Fruit fly (Drosophila melanogaster) whole organism, embryonic: ENCODE data around the gene CG32371.

ENCODE experiments used
- Antp ChIP-seq: fragments of 200-800 bp; sonication (Bioruptor generic); optimal IDR thresholded peaks from 3 replicates; lab custom pipeline; 2016; ENCODE audit warnings: missing biosample characterization, missing genetic modification characterization
- CG10321 ChIP-seq: fragments of 200-800 bp; sonication (Bioruptor generic); IDR thresholded peaks from 2 replicates; pipeline ENCODE4 v1.3.6; 2022; ENCODE audit warnings: missing biosample characterization, missing genetic modification characterization
- CG10431 ChIP-seq: fragments of 200-800 bp; sonication (Bioruptor generic); optimal IDR thresholded peaks from 3 replicates; lab custom pipeline; 2018; ENCODE audit warnings: missing biosample characterization, mild to moderate bottlenecking, missing genetic modification characterization
- CG10462 ChIP-seq: fragments of 200-800 bp; sonication (Bioruptor generic); optimal IDR thresholded peaks from 2 replicates; lab custom pipeline; 2016; ENCODE audit warnings: missing biosample characterization, missing genetic modification characterization
- CG10654 ChIP-seq: fragments of 200-800 bp; sonication (Bioruptor generic); optimal IDR thresholded peaks from 2 replicates; lab custom pipeline; 2016; ENCODE audit warnings: missing biosample characterization, missing genetic modification characterization
- CG10979 ChIP-seq: fragments of 200-800 bp; sonication (Bioruptor generic); optimal IDR thresholded peaks from 2 replicates; lab custom pipeline; 2018; ENCODE audit warnings: missing biosample characterization, mild to moderate bottlenecking, missing genetic modification characterization, moderate library complexity
- CG11247 ChIP-seq: fragments of 200-800 bp; sonication (Bioruptor generic); IDR thresholded peaks from 2 replicates; pipeline ENCODE4 v1.3.6; 2022; ENCODE audit warnings: missing biosample characterization, missing genetic modification characterization
- CG11504 ChIP-seq: fragments of 200-800 bp; sonication (Bioruptor generic); optimal IDR thresholded peaks from 3 replicates; lab custom pipeline; 2019; ENCODE audit warnings: missing biosample characterization, mild to moderate bottlenecking, missing genetic modification characterization, moderate library complexity
- CG12769 ChIP-seq: fragments of 200-800 bp; sonication (Bioruptor generic); optimal IDR thresholded peaks from 2 replicates; lab custom pipeline; 2019; ENCODE audit warnings: missing biosample characterization, mild to moderate bottlenecking, missing genetic modification characterization, moderate library complexity
- CG14050 ChIP-seq: fragments of 200-800 bp; sonication (Bioruptor generic); IDR thresholded peaks from 3 replicates; pipeline ENCODE4 v1.3.6; 2022; ENCODE audit warnings: missing biosample characterization, missing genetic modification characterization
- CG1529 ChIP-seq: fragments of 200-800 bp; sonication (Bioruptor generic); optimal IDR thresholded peaks from 3 replicates; lab custom pipeline; 2018; ENCODE audit warnings: missing biosample characterization, missing genetic modification characterization
- CG16779 ChIP-seq: fragments of 200-800 bp; sonication (Bioruptor generic); IDR thresholded peaks from 2 replicates; pipeline ENCODE4 v1.3.6; 2022; ENCODE audit warnings: missing biosample characterization, missing genetic modification characterization
- CG17361 ChIP-seq: fragments of 200-800 bp; sonication (Bioruptor generic); IDR thresholded peaks from 3 replicates; pipeline ENCODE4 v1.3.6; 2022; ENCODE audit warnings: missing biosample characterization, missing genetic modification characterization
- CG2129 ChIP-seq: fragments of 200-800 bp; sonication (Bioruptor generic); IDR thresholded peaks from 2 replicates; pipeline ENCODE4 v1.3.6; 2022; ENCODE audit warnings: missing biosample characterization, missing genetic modification characterization; ENCODE audit not compliant: partially characterized antibody
- CG3281 ChIP-seq: fragments of 200-800 bp; sonication (Bioruptor generic); optimal IDR thresholded peaks from 3 replicates; lab custom pipeline; 2017; ENCODE audit warnings: missing biosample characterization, mild to moderate bottlenecking, missing genetic modification characterization
- CG3995 ChIP-seq: fragments of 200-800 bp; sonication (Bioruptor generic); optimal IDR thresholded peaks from 3 replicates; lab custom pipeline; 2016; ENCODE audit warnings: missing biosample characterization, missing genetic modification characterization
- CG4404 ChIP-seq: fragments of 200-800 bp; sonication (Bioruptor generic); IDR thresholded peaks from 2 replicates; pipeline ENCODE4 v1.3.6; 2022; ENCODE audit warnings: missing biosample characterization, missing genetic modification characterization
- CG4424 ChIP-seq: fragments of 200-800 bp; sonication (Bioruptor generic); optimal IDR thresholded peaks from 3 replicates; lab custom pipeline; 2016; ENCODE audit warnings: missing biosample characterization, missing genetic modification characterization
- CG6254 ChIP-seq: fragments of 200-800 bp; sonication (Bioruptor generic); optimal IDR thresholded peaks from 3 replicates; lab custom pipeline; 2017; ENCODE audit warnings: mild to moderate bottlenecking, missing biosample characterization, missing genetic modification reagents, missing genetic modification characterization
- CG7839 ChIP-seq: fragments of 200-800 bp; sonication (Bioruptor generic); optimal IDR thresholded peaks from 3 replicates; lab custom pipeline; 2018; ENCODE audit warnings: missing biosample characterization, mild to moderate bottlenecking, missing genetic modification characterization, moderate library complexity
- CG7928 ChIP-seq: fragments of 200-800 bp; sonication (Bioruptor generic); optimal IDR thresholded peaks from 2 replicates; lab custom pipeline; 2017; ENCODE audit warnings: missing biosample characterization, mild to moderate bottlenecking, missing genetic modification characterization
- CrebB ChIP-seq: fragments of 200-800 bp; sonication (Bioruptor generic); optimal IDR thresholded peaks from 3 replicates; lab custom pipeline; 2018; ENCODE audit warnings: missing biosample characterization, mild to moderate bottlenecking, missing genetic modification characterization
- Fer3 ChIP-seq: fragments of 200-800 bp; sonication (Bioruptor generic); optimal IDR thresholded peaks from 2 replicates; lab custom pipeline; 2018; ENCODE audit warnings: missing biosample characterization, mild to moderate bottlenecking, missing genetic modification characterization, moderate library complexity
- H15 ChIP-seq: fragments of 200-800 bp; sonication (Bioruptor generic); IDR thresholded peaks from 3 replicates; pipeline ENCODE4 v1.3.6; 2022; ENCODE audit warnings: missing biosample characterization, missing genetic modification characterization
- HLH3B ChIP-seq: fragments of 200-800 bp; sonication (Bioruptor generic); IDR thresholded peaks from 2 replicates; pipeline ENCODE4 v1.3.6; 2022; ENCODE audit warnings: missing biosample characterization, missing genetic modification characterization
- MBD-R2 ChIP-seq: fragments of 200-800 bp; sonication (Bioruptor generic); IDR thresholded peaks from 2 replicates; pipeline ENCODE4 v1.3.6; 2022; ENCODE audit warnings: missing biosample characterization, missing genetic modification characterization
- Med ChIP-seq: fragments of 200-800 bp; sonication (Bioruptor generic); peaks from one replicate; lab custom pipeline; 2016; ENCODE audit warnings: missing biosample characterization, missing genetic modification characterization, mild to moderate bottlenecking, inconsistent platforms, moderate library complexity
- Nf-YA ChIP-seq: fragments of 200-800 bp; sonication (Bioruptor generic); IDR thresholded peaks from 2 replicates; pipeline ENCODE4 v1.3.6; 2022; ENCODE audit warnings: missing biosample characterization, missing genetic modification characterization
- Nf-YB ChIP-seq: fragments of 200-800 bp; sonication (Bioruptor generic); optimal IDR thresholded peaks from 3 replicates; lab custom pipeline; 2019; ENCODE audit warnings: missing biosample characterization, mild to moderate bottlenecking, missing genetic modification characterization, moderate library complexity
- Side ChIP-seq: fragments of 200-800 bp; sonication (Bioruptor generic); optimal IDR thresholded peaks from 2 replicates; lab custom pipeline; 2016; ENCODE audit warnings: missing biosample characterization, missing genetic modification characterization
- Usf ChIP-seq: fragments of 200-800 bp; sonication (Bioruptor generic); optimal IDR thresholded peaks from 2 replicates; lab custom pipeline; 2017; ENCODE audit warnings: missing genotype, missing biosample characterization, missing genetic modification characterization
- aop ChIP-seq: fragments of 200-800 bp; sonication (Bioruptor generic); IDR thresholded peaks from 2 replicates; pipeline ENCODE4 v1.3.6; 2022; ENCODE audit warnings: missing biosample characterization, missing genetic modification characterization
- bsh ChIP-seq, 2 experiments: fragments of 200-800 bp; sonication (Bioruptor generic); optimal IDR thresholded peaks; 2 replicates each; lab custom pipeline; 2017 to 2018; ENCODE audit warnings: mild to moderate bottlenecking in 2 of 2, missing biosample characterization in 2 of 2, missing genetic modification characterization in 2 of 2, moderate library complexity in 1 of 2
- cas ChIP-seq: fragments of 200-800 bp; sonication (Bioruptor generic); IDR thresholded peaks from 2 replicates; pipeline ENCODE4 v1.3.6; 2022; ENCODE audit warnings: missing biosample characterization, missing genetic modification characterization
- chn ChIP-seq: fragments of 200-800 bp; sonication (Bioruptor generic); optimal IDR thresholded peaks from 2 replicates; lab custom pipeline; 2016; ENCODE audit warnings: missing biosample characterization, missing genetic modification characterization
- croc ChIP-seq: fragments of 200-800 bp; sonication (Bioruptor generic); conservative IDR thresholded peaks from 3 replicates; pipeline ENCODE4 v1.3.6; 2022; ENCODE audit warnings: missing biosample characterization, missing genetic modification characterization
- crol ChIP-seq: fragments of 200-800 bp; sonication (Bioruptor generic); IDR thresholded peaks from 2 replicates; pipeline ENCODE4 v1.3.6; 2022; ENCODE audit warnings: missing biosample characterization, missing genetic modification characterization
- da ChIP-seq: fragments of 200-800 bp; sonication (Bioruptor generic); optimal IDR thresholded peaks from 2 replicates; lab custom pipeline; 2016; ENCODE audit warnings: missing biosample characterization, missing genetic modification characterization
- fru ChIP-seq: fragments of >200 bp; optimal IDR thresholded peaks from 2 replicates; lab custom pipeline; 2017
- nau ChIP-seq: fragments of 200-800 bp; sonication (Bioruptor generic); optimal IDR thresholded peaks from 3 replicates; lab custom pipeline; 2017; ENCODE audit warnings: missing biosample characterization, mild to moderate bottlenecking, missing genetic modification characterization, missing genetic modification reagents
- repo ChIP-seq: fragments of 200-800 bp; sonication (Bioruptor generic); optimal IDR thresholded peaks from 2 replicates; lab custom pipeline; 2016; ENCODE audit warnings: missing biosample characterization, missing genetic modification characterization
- salm ChIP-seq: fragments of 200-800 bp; sonication (Bioruptor generic); optimal IDR thresholded peaks from 2 replicates; lab custom pipeline; 2018; ENCODE audit warnings: missing biosample characterization, mild to moderate bottlenecking, missing genetic modification characterization
- sd ChIP-seq: fragments of 200-800 bp; sonication (Bioruptor generic); optimal IDR thresholded peaks from 3 replicates; lab custom pipeline; 2018; ENCODE audit warnings: missing biosample characterization, mild to moderate bottlenecking, missing genetic modification characterization, moderate library complexity
- sens-2 ChIP-seq: fragments of 200-800 bp; sonication (Bioruptor generic); IDR thresholded peaks from 2 replicates; pipeline ENCODE4 v1.3.6; 2022; ENCODE audit warnings: missing biosample characterization, missing genetic modification characterization
- sim ChIP-seq: fragments of 200-800 bp; sonication (Bioruptor generic); IDR thresholded peaks from 2 replicates; pipeline ENCODE4 v1.3.6; 2022; ENCODE audit warnings: missing biosample characterization, missing genetic modification characterization
- sr ChIP-seq: fragments of 200-800 bp; sonication (Bioruptor generic); IDR thresholded peaks from 3 replicates; pipeline ENCODE4 v1.3.6; 2022; ENCODE audit warnings: missing biosample characterization, missing genetic modification characterization
- wek ChIP-seq: fragments of 200-800 bp; sonication (Bioruptor generic); optimal IDR thresholded peaks from 3 replicates; lab custom pipeline; 2018; ENCODE audit warnings: missing biosample characterization, mild to moderate bottlenecking, missing genetic modification characterization, moderate library complexity
- z ChIP-seq: fragments of 200-800 bp; sonication (Bioruptor generic); IDR thresholded peaks from 3 replicates; pipeline ENCODE4 v1.3.6; 2022; ENCODE audit warnings: missing biosample characterization, missing genetic modification characterization
- zen2 ChIP-seq: fragments of 200-800 bp; sonication (Bioruptor generic); IDR thresholded peaks from 3 replicates; pipeline ENCODE4 v1.3.6; 2022; ENCODE audit warnings: missing biosample characterization, missing genetic modification characterization; ENCODE audit not compliant: partially characterized antibody

Gene CG32371

dm6 chr3L:7718561-7719417 lies 49.4 kb downstream of the CG32371 start, which contains the start of gene Mcad (continued):
- TF ChIP-seq aop (GFP tag; lab: Robert Waterston, UW) (no peak), sens-2 (no peak), CG11504 (tag; lab: Kevin White, UChicago) (peak; percentile 97), H15 (GFP tag; lab: Robert Waterston, UW) (peak; percentile 78), CG2129 (GFP tag; lab: Robert Waterston, UW) (no peak), Med (peak; percentile 93), CG4404 (GFP tag; lab: Robert Waterston, UW) (peak; percentile 36), CG14050 (GFP tag; lab: Robert Waterston, UW) (peak; percentile 79), CG10654 (peak; percentile 93), z (GFP tag; lab: Robert Waterston, UW) (no peak), CG10321 (GFP tag; lab: Robert Waterston, UW) (peak; percentile 15; the same call in 1 of the 2 replicates), sr (GFP tag; lab: Robert Waterston, UW) (0 out of 3 replicates have a peak, but pooled peaks have one; percentile 5), CG10431 (GFP tag; lab: Kevin White, UChicago) (no peak), CG10462 (GFP tag; lab: Kevin White, UChicago) (peak; percentile 44), HLH3B (peak; percentile 95), CG3281 (GFP tag; lab: Kevin White, UChicago) (peak; percentile 96), nau (GFP tag; lab: Kevin White, UChicago) (peak; percentile 89), Nf-YB (GFP tag; lab: Kevin White, UChicago) (peak; percentile 63), sim (GFP tag; lab: Robert Waterston, UW) (no peak; the same call in 1 of the 2 replicates), CG7928 (GFP tag; lab: Kevin White, UChicago) (peak; percentile 57), zen2 (GFP tag; lab: Robert Waterston, UW) (no peak), MBD-R2 (GFP tag; lab: Robert Waterston, UW) (peak; percentile 92), cas (GFP tag; lab: Robert Waterston, UW) (peak; percentile 85), CG6254 (GFP tag; lab: Kevin White, UChicago) (peak; percentile 84), CG3995 (GFP tag; lab: Kevin White, UChicago) (peak; percentile 70), Fer3 (tag; lab: Kevin White, UChicago) (peak; percentile 97), wek (GFP tag; lab: Kevin White, UChicago) (peak; percentile 18), chn (GFP tag; lab: Kevin White, UChicago) (peak; percentile 43), sd (peak; percentile 57), CrebB (tag; lab: Kevin White, UChicago) (peak; percentile 10), CG17361 (GFP tag; lab: Robert Waterston, UW) (peak; percentile 95), CG16779 (GFP tag; lab: Robert Waterston, UW) (no peak; the same call in 1 of the 2 replicates), Side (no peak), CG7839 (tag; lab: Kevin White, UChicago) (peak; percentile 95), crol (GFP tag; lab: Robert Waterston, UW) (peak; percentile 42), CG4424 (GFP tag; lab: Kevin White, UChicago) (peak; percentile 96), CG10979 (tag; lab: Kevin White, UChicago) (peak; percentile 95), salm (peak; percentile 70), Usf (GFP tag; lab: Kevin White, UChicago) (peak; percentile 54), repo (GFP tag; lab: Kevin White, UChicago) (peak; percentile 24), Nf-YA (peak; percentile 87), croc (GFP tag; lab: Robert Waterston, UW) (peak; percentile 88; the same call in 2 of the 3 replicates), CG1529 (GFP tag; lab: Kevin White, UChicago) (peak; percentile 50), fru (lab: Kevin White, UChicago) (no peak), da (GFP tag; lab: Kevin White, UChicago) (no peak), CG12769 (peak; percentile 75), Antp (GFP tag; lab: Kevin White, UChicago) (peak; percentile 21), bsh (GFP tag; optimal IDR thresholded peaks at IDR 0.05; lab: Kevin White, UChicago) (peak; percentile 70 to 91), CG11247 (GFP tag; lab: Robert Waterston, UW) (peak; percentile 92)
